Worm (Caenorhabditis elegans) whole organism, L2 larva: ENCODE results near the gene F53A9.9.
A peak's percentile ranks its signal among the peaks of the same experiment; 100 is the strongest.

Experiments
- C34F6.9 ChIP-seq: fragments of 150-350 bp; optimal IDR thresholded peaks from 2 replicates; lab custom pipeline; 2014; ENCODE audit warnings: missing biosample characterization, missing genetic modification characterization
- F13H6.1 ChIP-seq: sonication (generic microtip); optimal IDR thresholded peaks from 2 replicates; lab custom pipeline; 2016; ENCODE audit warnings: missing genetic modification characterization, missing compliant biosample characterization
- R02D3.7 ChIP-seq: fragments of 150-350 bp; optimal IDR thresholded peaks from 2 replicates; lab custom pipeline; 2014; ENCODE audit warnings: missing biosample characterization, missing genetic modification characterization
- Y55F3AM.14 ChIP-seq: fragments of 200-800 bp; sonication (Bioruptor generic); optimal IDR thresholded peaks from 2 replicates; lab custom pipeline; 2018; ENCODE audit warnings: mild to moderate bottlenecking, missing genetic modification characterization, missing compliant biosample characterization
- ZK546.5 ChIP-seq: sonication (generic microtip); optimal IDR thresholded peaks from 2 replicates; lab custom pipeline; 2017; ENCODE audit warnings: missing biosample characterization, missing genetic modification characterization
- alr-1 ChIP-seq: fragments of 150-350 bp; optimal IDR thresholded peaks from 2 replicates; lab custom pipeline; 2014; ENCODE audit warnings: missing biosample characterization, missing genetic modification characterization
- aly-2 ChIP-seq: fragments of 150-350 bp; optimal IDR thresholded peaks from 2 replicates; lab custom pipeline; 2014; ENCODE audit warnings: missing biosample characterization, missing genetic modification characterization
- ama-1 ChIP-seq: fragments of 150-350 bp; optimal IDR thresholded peaks from 2 replicates; lab custom pipeline; 2018; ENCODE audit warnings: inconsistent platforms
- ceh-16 ChIP-seq: fragments of 150-350 bp; optimal IDR thresholded peaks from 2 replicates; lab custom pipeline; 2014; ENCODE audit warnings: missing biosample characterization, missing genetic modification characterization
- elt-1 ChIP-seq: fragments of 150-350 bp; optimal IDR thresholded peaks from 2 replicates; lab custom pipeline; 2014; ENCODE audit warnings: missing biosample characterization, missing genetic modification characterization
- fos-1 ChIP-seq: fragments of 150-350 bp; optimal IDR thresholded peaks from 2 replicates; lab custom pipeline; 2014; ENCODE audit warnings: missing biosample characterization, missing genetic modification characterization
- gmeb-1 ChIP-seq: fragments of 150-350 bp; optimal IDR thresholded peaks from 2 replicates; lab custom pipeline; 2014; ENCODE audit warnings: missing biosample characterization, missing genetic modification characterization
- lin-11 ChIP-seq: fragments of 150-350 bp; sonication (generic microtip); optimal IDR thresholded peaks from 2 replicates; lab custom pipeline; 2014; ENCODE audit warnings: missing biosample characterization, missing genetic modification characterization, inconsistent platforms, mixed read lengths
- lin-13 ChIP-seq: fragments of 150-350 bp; optimal IDR thresholded peaks from 2 replicates; lab custom pipeline; 2014; ENCODE audit warnings: missing biosample characterization, missing genetic modification reagents, missing genetic modification characterization
- lsy-2 ChIP-seq, 2 experiments: fragments of 150-350 bp in 1 of 2; sonication (generic microtip) in 1 of 2; optimal IDR thresholded peaks; 2 replicates each; lab custom pipeline; 2014 to 2017; ENCODE audit warnings: missing biosample characterization in 2 of 2, missing genetic modification characterization in 2 of 2
- mab-5 ChIP-seq: fragments of 150-350 bp; optimal IDR thresholded peaks from 2 replicates; lab custom pipeline; 2014; ENCODE audit warnings: missing biosample characterization, missing genetic modification characterization
- mdl-1 ChIP-seq, 2 experiments: fragments of 150-350 bp in 1 of 2; sonication (generic microtip) in 1 of 2; optimal IDR thresholded peaks; 2 replicates each; lab custom pipeline; 2017; ENCODE audit warnings: missing biosample characterization in 2 of 2, missing genetic modification characterization in 2 of 2
- nhr-10 ChIP-seq: sonication (generic microtip); optimal IDR thresholded peaks from 2 replicates; lab custom pipeline; 2017; ENCODE audit warnings: missing biosample characterization, missing genetic modification characterization
- nhr-11 ChIP-seq: fragments of 150-350 bp; optimal IDR thresholded peaks from 2 replicates; lab custom pipeline; 2014; ENCODE audit warnings: missing biosample characterization, missing genetic modification characterization
- nhr-12 ChIP-seq: fragments of 150-350 bp; optimal IDR thresholded peaks from 2 replicates; lab custom pipeline; 2014; ENCODE audit warnings: missing biosample characterization, missing genetic modification characterization
- nhr-129 ChIP-seq: fragments of 150-350 bp; optimal IDR thresholded peaks from 2 replicates; lab custom pipeline; 2014; ENCODE audit warnings: missing biosample characterization, missing genetic modification characterization
- nhr-21 ChIP-seq: fragments of 150-350 bp; optimal IDR thresholded peaks from 2 replicates; lab custom pipeline; 2014; ENCODE audit warnings: missing biosample characterization, missing genetic modification characterization
- nhr-23 ChIP-seq: fragments of 150-350 bp; optimal IDR thresholded peaks from 2 replicates; lab custom pipeline; 2014; ENCODE audit warnings: missing biosample characterization, missing genetic modification reagents, missing genetic modification characterization
- nhr-237 ChIP-seq: fragments of 150-350 bp; optimal IDR thresholded peaks from 2 replicates; lab custom pipeline; 2014; ENCODE audit warnings: missing biosample characterization, missing genetic modification characterization
- nhr-25 ChIP-seq: fragments of 150-350 bp; sonication (generic microtip); optimal IDR thresholded peaks from 3 replicates; lab custom pipeline; 2014; ENCODE audit warnings: missing biosample characterization, missing genetic modification characterization
- skn-1 ChIP-seq: sonication (generic microtip); optimal IDR thresholded peaks from 2 replicates; lab custom pipeline; 2017; ENCODE audit warnings: missing biosample characterization, missing genetic modification characterization
- sma-3 ChIP-seq: sonication (generic microtip); optimal IDR thresholded peaks from 2 replicates; lab custom pipeline; 2016; ENCODE audit warnings: missing genetic modification reagents, missing genetic modification characterization, missing compliant biosample characterization
- snpc-4 ChIP-seq: fragments of 150-350 bp; optimal IDR thresholded peaks from 2 replicates; lab custom pipeline; 2014; ENCODE audit warnings: missing biosample characterization, missing genetic modification characterization
- unc-39 ChIP-seq: fragments of 150-350 bp; optimal IDR thresholded peaks from 2 replicates; lab custom pipeline; 2014; ENCODE audit warnings: missing biosample characterization, missing genetic modification characterization
- unc-62 ChIP-seq: fragments of 150-350 bp; optimal IDR thresholded peaks from 2 replicates; lab custom pipeline; 2014; ENCODE audit warnings: missing biosample characterization, missing genetic modification reagents, missing genetic modification characterization
- zag-1 ChIP-seq: fragments of 150-350 bp; optimal IDR thresholded peaks from 2 replicates; lab custom pipeline; 2014; ENCODE audit warnings: missing biosample characterization, missing genetic modification characterization
- ztf-11 ChIP-seq: sonication (generic microtip); optimal IDR thresholded peaks from 2 replicates; lab custom pipeline; 2017; ENCODE audit warnings: missing biosample characterization, missing genetic modification characterization

The F53A9.9 gene

DNA sequence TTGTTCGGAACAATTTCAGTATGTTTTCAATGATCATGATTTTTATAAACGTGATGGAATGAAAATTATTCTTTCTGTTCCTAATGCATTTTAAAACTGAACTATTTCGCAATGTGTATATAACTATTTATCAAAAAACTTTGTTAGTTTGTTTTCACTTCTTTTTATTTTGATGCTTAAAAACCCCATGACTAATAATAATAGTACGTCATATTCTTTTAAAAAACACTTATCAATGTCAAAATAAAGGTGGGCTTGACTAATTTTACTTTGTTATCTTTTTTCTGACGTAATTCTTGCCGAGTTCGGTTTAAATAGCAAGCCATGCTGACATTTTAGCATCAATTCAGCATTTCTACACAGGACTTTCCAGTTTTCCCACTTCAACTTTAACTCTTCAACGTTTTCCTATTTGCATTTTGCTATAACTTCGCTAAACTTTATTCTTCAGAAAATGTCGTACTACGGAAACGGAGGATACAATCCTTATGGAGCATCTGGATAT lies 9.4 kb downstream of the F53A9.9 start, which contains the start of gene F53A9.1:
TSS of gene F53A9.1 (plus strand) at position 455 of the 505 bp plus-strand sequence.
- TF ChIP-seq fos-1 (tag; lab: Kevin White, UChicago) = peak; percentile 22
- TF ChIP-seq nhr-237 (tag; lab: Kevin White, UChicago) = no peak
- TF ChIP-seq, all 48 proteins: peak for 1

DNA sequence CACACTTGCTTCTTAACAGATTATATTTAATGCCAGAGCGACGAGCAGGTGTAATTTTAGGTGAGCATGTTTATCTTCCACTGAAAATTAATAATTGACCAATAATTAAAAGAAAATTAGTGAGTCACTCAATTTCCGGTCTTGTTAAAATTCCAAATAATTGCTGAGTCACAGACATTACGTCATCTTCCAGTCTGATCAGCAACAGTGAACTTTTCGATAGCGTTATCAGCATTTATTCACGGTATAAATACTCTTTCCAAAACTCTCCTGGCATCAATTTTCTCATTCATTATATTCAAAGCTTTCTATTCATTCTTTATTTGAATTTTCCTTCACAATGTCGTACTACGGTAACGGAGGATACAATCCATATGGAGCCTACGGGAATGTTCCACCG lies 11.1 kb downstream of the F53A9.9 start, which contains the start of gene kreg-1:
TSS of gene kreg-1 (plus strand) at position 341 of the 400 bp plus-strand sequence.
- no peak for TF ChIP-seq nhr-12 (tag; lab: Kevin White, UChicago)
- TF ChIP-seq fos-1 (tag; lab: Kevin White, UChicago) = peak; percentile 73
- no peak for TF ChIP-seq nhr-21 (tag; lab: Kevin White, UChicago)
- TF ChIP-seq nhr-129 (tag; lab: Kevin White, UChicago) = peak; percentile 16
- TF ChIP-seq zag-1 (tag; lab: Kevin White, UChicago) = no peak
- no peak for TF ChIP-seq aly-2 (tag; lab: Kevin White, UChicago)
- no peak for TF ChIP-seq gmeb-1 (tag; lab: Kevin White, UChicago)
- TF ChIP-seq mab-5 = no peak
- no peak for TF ChIP-seq ZK546.5 (tag; lab: Kevin White, UChicago)
- no peak for TF ChIP-seq R02D3.7
- TF ChIP-seq nhr-10 (tag; lab: Kevin White, UChicago) = no peak
- TF ChIP-seq C34F6.9 (tag; lab: Kevin White, UChicago) = no peak
- no peak for TF ChIP-seq ama-1 (lab: Kevin White, UChicago)

DNA sequence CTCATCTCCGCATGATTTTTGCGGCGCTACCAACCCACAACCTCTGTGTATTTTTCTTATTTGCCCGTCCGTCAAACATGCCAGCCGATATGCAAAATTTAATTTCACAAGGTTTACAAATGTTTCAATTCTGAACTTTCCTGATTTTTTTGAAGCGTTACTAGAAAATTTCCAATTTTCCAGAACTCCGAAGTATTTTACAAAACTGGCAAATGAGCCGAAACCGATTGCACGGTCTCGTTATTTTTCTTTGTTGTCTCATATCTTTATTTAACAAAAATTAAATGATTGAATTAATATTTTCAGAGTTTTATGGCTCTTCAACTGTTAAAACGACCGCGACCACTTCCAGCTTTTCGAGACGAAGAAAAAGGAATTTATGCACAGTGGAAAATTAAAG lies 12.5 kb downstream of the F53A9.9 start, which contains the start of gene F53A9.3:
TSS of gene F53A9.3 (plus strand) at position 301 of the 400 bp plus-strand sequence.
- no peak for TF ChIP-seq F13H6.1 (tag; lab: Kevin White, UChicago)
- no peak for TF ChIP-seq sma-3 (GFP tag; lab: Kevin White, UChicago)
- TF ChIP-seq unc-39 (tag; lab: Kevin White, UChicago) = no peak
- no peak for TF ChIP-seq nhr-10 (tag; lab: Kevin White, UChicago)
- no peak for TF ChIP-seq nhr-12 (tag; lab: Kevin White, UChicago)
- TF ChIP-seq Y55F3AM.14 = no peak
- no peak for TF ChIP-seq nhr-237 (tag; lab: Kevin White, UChicago)
- no peak for TF ChIP-seq elt-1
- TF ChIP-seq ztf-11 (tag; lab: Kevin White, UChicago) = no peak
- no peak for TF ChIP-seq ama-1 (lab: Kevin White, UChicago)

DNA sequence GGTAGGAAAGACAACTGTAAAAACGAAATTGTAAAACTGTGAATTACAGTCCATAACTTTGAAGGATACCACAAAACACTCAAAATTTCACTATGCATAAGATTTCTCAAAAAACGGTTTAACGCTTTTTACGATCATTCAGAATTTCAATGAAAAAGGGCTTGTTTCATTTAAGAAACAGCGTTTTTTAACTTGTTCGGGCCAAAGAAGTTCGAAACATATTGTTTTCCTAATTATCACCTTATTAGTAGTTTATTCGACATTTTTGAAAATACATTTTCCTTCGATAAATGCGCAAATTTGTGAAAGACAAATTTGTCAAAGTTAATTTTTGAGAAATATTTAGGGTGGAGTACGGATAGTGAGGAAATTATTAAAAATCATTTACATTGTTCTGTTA lies 15.7 kb downstream of the F53A9.9 start:
- TF ChIP-seq mdl-1 (tag; optimal IDR thresholded peaks at IDR 0.05; lab: Kevin White, UChicago) (no peak), nhr-11 (no peak), nhr-23 (tag; lab: Kevin White, UChicago) (no peak), skn-1 (tag; lab: Kevin White, UChicago) (no peak), lin-11 (no peak), sma-3 (GFP tag; lab: Kevin White, UChicago) (no peak), nhr-12 (tag; lab: Kevin White, UChicago) (no peak), alr-1 (tag; lab: Kevin White, UChicago) (no peak), F13H6.1 (tag; lab: Kevin White, UChicago) (no peak), zag-1 (tag; lab: Kevin White, UChicago) (no peak), unc-39 (tag; lab: Kevin White, UChicago) (no peak), ama-1 (lab: Kevin White, UChicago) (no peak), ceh-16 (tag; lab: Kevin White, UChicago) (no peak), mab-5 (no peak), lsy-2 (tag; optimal IDR thresholded peaks at IDR 0.05; lab: Kevin White, UChicago) (no peak), lin-13 (GFP tag; lab: Kevin White, UChicago) (no peak), nhr-25 (tag; lab: Kevin White, UChicago) (no peak), nhr-10 (tag; lab: Kevin White, UChicago) (no peak)

DNA sequence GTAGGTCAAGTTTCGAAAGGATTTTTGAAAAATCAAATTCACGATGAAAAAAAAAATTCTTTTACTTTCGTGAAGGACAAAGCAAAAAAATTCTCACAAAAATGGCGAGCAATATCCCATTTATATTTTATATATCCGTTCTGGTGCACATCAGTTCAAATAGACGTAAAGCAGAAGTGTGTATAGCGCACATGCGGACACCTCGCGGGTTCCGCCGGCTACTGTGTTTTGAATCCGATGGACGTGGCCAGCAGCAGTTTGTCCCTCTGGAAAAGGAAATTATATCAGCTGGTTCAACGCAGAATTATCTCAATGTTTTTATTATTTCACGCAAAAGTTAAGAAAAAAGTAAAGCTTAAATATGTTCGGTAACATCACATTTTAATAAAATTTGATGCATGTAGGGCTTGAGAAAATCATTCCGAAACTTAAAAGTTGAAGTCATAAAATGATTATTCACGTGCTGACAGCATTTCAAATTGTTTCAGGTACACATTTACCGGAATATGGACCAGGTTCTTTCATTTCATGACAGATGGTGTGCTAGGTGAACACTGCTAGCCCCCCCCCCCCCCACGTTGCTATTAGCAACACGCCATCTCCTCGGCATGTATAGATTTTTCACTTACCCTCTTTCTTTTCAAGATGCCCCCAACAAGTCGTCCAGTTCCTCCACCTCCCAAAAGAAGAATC lies 16.7 kb downstream of the F53A9.9 start, which contains the start of gene jbts-14:
TSS of gene jbts-14 (plus strand) at position 643 of the 693 bp plus-strand sequence.
- TF ChIP-seq ZK546.5 (tag; lab: Kevin White, UChicago) (no peak), nhr-10 (tag; lab: Kevin White, UChicago) (no peak), unc-62 (GFP tag; lab: Kevin White, UChicago) (no peak), aly-2 (tag; lab: Kevin White, UChicago) (no peak), sma-3 (GFP tag; lab: Kevin White, UChicago) (no peak), snpc-4 (tag; lab: Kevin White, UChicago) (peak; percentile 72)
